Worm (Caenorhabditis elegans) whole organism, L2 larva: Measurements from ENCODE around the gene kbp-1.

ENCODE experiments used
- C34F6.9 ChIP-seq: fragments of 150-350 bp; optimal IDR thresholded peaks from 2 replicates; lab custom pipeline; 2014; ENCODE audit warnings: missing biosample characterization, missing genetic modification characterization
- R02D3.7 ChIP-seq: fragments of 150-350 bp; optimal IDR thresholded peaks from 2 replicates; lab custom pipeline; 2014; ENCODE audit warnings: missing biosample characterization, missing genetic modification characterization
- Y55F3AM.14 ChIP-seq: fragments of 200-800 bp; sonication (Bioruptor generic); optimal IDR thresholded peaks from 2 replicates; lab custom pipeline; 2018; ENCODE audit warnings: mild to moderate bottlenecking, missing genetic modification characterization, missing compliant biosample characterization
- ZK546.5 ChIP-seq: sonication (generic microtip); optimal IDR thresholded peaks from 2 replicates; lab custom pipeline; 2017; ENCODE audit warnings: missing biosample characterization, missing genetic modification characterization
- alr-1 ChIP-seq: fragments of 150-350 bp; optimal IDR thresholded peaks from 2 replicates; lab custom pipeline; 2014; ENCODE audit warnings: missing biosample characterization, missing genetic modification characterization
- blmp-1 ChIP-seq: sonication (generic microtip); optimal IDR thresholded peaks from 2 replicates; lab custom pipeline; 2017; ENCODE audit warnings: missing genetic modification characterization, mild to moderate bottlenecking, missing compliant biosample characterization, antibody characterized with exemption, moderate library complexity; ENCODE audit not compliant: insufficient read depth
- ceh-16 ChIP-seq: fragments of 150-350 bp; optimal IDR thresholded peaks from 2 replicates; lab custom pipeline; 2014; ENCODE audit warnings: missing biosample characterization, missing genetic modification characterization
- ceh-82 ChIP-seq: fragments of 150-350 bp; optimal IDR thresholded peaks from 2 replicates; lab custom pipeline; 2014; ENCODE audit warnings: missing biosample characterization, missing genetic modification characterization
- crh-2 ChIP-seq: sonication (generic microtip); optimal IDR thresholded peaks from 2 replicates; lab custom pipeline; 2017; ENCODE audit warnings: missing biosample characterization, missing genetic modification characterization
- egl-27 ChIP-seq: sonication (generic microtip); optimal IDR thresholded peaks from 3 replicates; lab custom pipeline; 2017; ENCODE audit warnings: missing biosample characterization, missing genetic modification reagents, missing genetic modification characterization
- elt-1 ChIP-seq: fragments of 150-350 bp; optimal IDR thresholded peaks from 2 replicates; lab custom pipeline; 2014; ENCODE audit warnings: missing biosample characterization, missing genetic modification characterization
- fos-1 ChIP-seq: fragments of 150-350 bp; optimal IDR thresholded peaks from 2 replicates; lab custom pipeline; 2014; ENCODE audit warnings: missing biosample characterization, missing genetic modification characterization
- gmeb-1 ChIP-seq: fragments of 150-350 bp; optimal IDR thresholded peaks from 2 replicates; lab custom pipeline; 2014; ENCODE audit warnings: missing biosample characterization, missing genetic modification characterization
- lin-13 ChIP-seq: fragments of 150-350 bp; optimal IDR thresholded peaks from 2 replicates; lab custom pipeline; 2014; ENCODE audit warnings: missing biosample characterization, missing genetic modification reagents, missing genetic modification characterization
- lin-39 ChIP-seq: fragments of 150-350 bp; optimal IDR thresholded peaks from 2 replicates; lab custom pipeline; 2014; ENCODE audit warnings: missing biosample characterization, missing genetic modification reagents, missing genetic modification characterization
- lsy-2 ChIP-seq, 2 experiments: fragments of 150-350 bp in 1 of 2; sonication (generic microtip) in 1 of 2; optimal IDR thresholded peaks; 2 replicates each; lab custom pipeline; 2014 to 2017; ENCODE audit warnings: missing biosample characterization in 2 of 2, missing genetic modification characterization in 2 of 2
- mbf-1 ChIP-seq: sonication (generic microtip); optimal IDR thresholded peaks from 2 replicates; lab custom pipeline; 2017; ENCODE audit warnings: missing biosample characterization, missing genetic modification characterization
- mdl-1 ChIP-seq, 2 experiments: fragments of 150-350 bp in 1 of 2; sonication (generic microtip) in 1 of 2; optimal IDR thresholded peaks; 2 replicates each; lab custom pipeline; 2017; ENCODE audit warnings: missing biosample characterization in 2 of 2, missing genetic modification characterization in 2 of 2
- nhr-10 ChIP-seq: sonication (generic microtip); optimal IDR thresholded peaks from 2 replicates; lab custom pipeline; 2017; ENCODE audit warnings: missing biosample characterization, missing genetic modification characterization
- nhr-11 ChIP-seq: fragments of 150-350 bp; optimal IDR thresholded peaks from 2 replicates; lab custom pipeline; 2014; ENCODE audit warnings: missing biosample characterization, missing genetic modification characterization
- nhr-21 ChIP-seq: fragments of 150-350 bp; optimal IDR thresholded peaks from 2 replicates; lab custom pipeline; 2014; ENCODE audit warnings: missing biosample characterization, missing genetic modification characterization
- nhr-23 ChIP-seq: fragments of 150-350 bp; optimal IDR thresholded peaks from 2 replicates; lab custom pipeline; 2014; ENCODE audit warnings: missing biosample characterization, missing genetic modification reagents, missing genetic modification characterization
- nhr-6 ChIP-seq: fragments of 150-350 bp; optimal IDR thresholded peaks from 2 replicates; lab custom pipeline; 2014; ENCODE audit warnings: missing biosample characterization, missing genetic modification characterization
- nhr-77 ChIP-seq: fragments of 150-350 bp; optimal IDR thresholded peaks from 2 replicates; lab custom pipeline; 2014; ENCODE audit warnings: missing biosample characterization, missing genetic modification characterization
- sem-4 ChIP-seq: fragments of 150-350 bp; optimal IDR thresholded peaks from 2 replicates; lab custom pipeline; 2014; ENCODE audit warnings: missing biosample characterization, missing genetic modification reagents, missing genetic modification characterization
- skn-1 ChIP-seq: sonication (generic microtip); optimal IDR thresholded peaks from 2 replicates; lab custom pipeline; 2017; ENCODE audit warnings: missing biosample characterization, missing genetic modification characterization
- sma-3 ChIP-seq: sonication (generic microtip); optimal IDR thresholded peaks from 2 replicates; lab custom pipeline; 2016; ENCODE audit warnings: missing genetic modification reagents, missing genetic modification characterization, missing compliant biosample characterization
- sma-9 ChIP-seq, 2 experiments: fragments of 150-350 bp in 1 of 2; sonication (generic microtip) in 1 of 2; optimal IDR thresholded peaks; 2 replicates each; lab custom pipeline; 2014 to 2016; ENCODE audit warnings: missing genetic modification characterization in 2 of 2, mild to moderate bottlenecking in 1 of 2, missing biosample characterization in 1 of 2, missing compliant biosample characterization in 1 of 2, missing genetic modification reagents in 1 of 2, moderate library complexity in 1 of 2
- snpc-4 ChIP-seq: fragments of 150-350 bp; optimal IDR thresholded peaks from 2 replicates; lab custom pipeline; 2014; ENCODE audit warnings: missing biosample characterization, missing genetic modification characterization
- unc-55 ChIP-seq: fragments of 150-350 bp; sonication (generic microtip); optimal IDR thresholded peaks from 3 replicates; lab custom pipeline; 2014; ENCODE audit warnings: missing biosample characterization, missing genetic modification reagents, missing genetic modification characterization
- unc-62 ChIP-seq: fragments of 150-350 bp; optimal IDR thresholded peaks from 2 replicates; lab custom pipeline; 2014; ENCODE audit warnings: missing biosample characterization, missing genetic modification reagents, missing genetic modification characterization
- ztf-1 ChIP-seq: fragments of 200-800 bp; sonication (Bioruptor generic); conservative IDR thresholded peaks from 2 replicates; pipeline ENCODE4 v1.3.6; 2022; ENCODE audit warnings: missing genetic modification characterization, missing compliant biosample characterization
- ztf-11 ChIP-seq: sonication (generic microtip); optimal IDR thresholded peaks from 2 replicates; lab custom pipeline; 2017; ENCODE audit warnings: missing biosample characterization, missing genetic modification characterization
- ztf-4 ChIP-seq: fragments of 150-350 bp; optimal IDR thresholded peaks from 2 replicates; lab custom pipeline; 2014; ENCODE audit warnings: missing biosample characterization, missing genetic modification characterization

kbp-1 gene

ce11 chrIII:6887574-6887973, 18.1 kb downstream of the kbp-1 start (continued):
- TF ChIP-seq ceh-82 (tag; lab: Kevin White, UChicago) (no peak), ZK546.5 (tag; lab: Kevin White, UChicago) (no peak), nhr-21 (peak; percentile 2), nhr-23 (tag; lab: Kevin White, UChicago) (no peak), snpc-4 (tag; lab: Kevin White, UChicago) (no peak), fos-1 (tag; lab: Kevin White, UChicago) (peak; percentile 38), ztf-1 (GFP tag; lab: Robert Waterston, UW) (no peak), alr-1 (no peak), ceh-16 (tag; lab: Kevin White, UChicago) (no peak), C34F6.9 (tag; lab: Kevin White, UChicago) (peak; percentile 65), R02D3.7 (no peak), nhr-11 (tag; lab: Kevin White, UChicago) (peak; percentile 19)

ce11 chrIII:6888497-6888896, 19.1 kb downstream of the kbp-1 start:
- TF ChIP-seq sma-3 (GFP tag; lab: Kevin White, UChicago) (peak; percentile 25), crh-2 (tag; lab: Kevin White, UChicago) (peak; percentile 40), blmp-1 (tag; lab: Kevin White, UChicago) (no peak), nhr-77 (tag; lab: Kevin White, UChicago) (no peak), mdl-1 (tag; optimal IDR thresholded peaks at IDR 0.05; lab: Kevin White, UChicago) (no peak), nhr-10 (tag; lab: Kevin White, UChicago) (no peak), lsy-2 (tag; optimal IDR thresholded peaks at IDR 0.05; lab: Kevin White, UChicago) (peak in 1 of 2 experiments; percentile 46), sem-4 (tag; lab: Kevin White, UChicago) (no peak), sma-9 (GFP tag; optimal IDR thresholded peaks at IDR 0.05; lab: Kevin White, UChicago) (peak; percentile 32), sma-9 (tag; optimal IDR thresholded peaks at IDR 0.05; lab: Kevin White, UChicago) (no peak), snpc-4 (tag; lab: Kevin White, UChicago) (no peak), C34F6.9 (tag; lab: Kevin White, UChicago) (peak; percentile 4), lin-13 (peak; percentile 26), nhr-11 (tag; lab: Kevin White, UChicago) (no peak), nhr-23 (tag; lab: Kevin White, UChicago) (no peak), elt-1 (tag; lab: Kevin White, UChicago) (no peak), unc-55 (GFP tag; lab: Kevin White, UChicago) (peak; percentile 21), nhr-21 (peak; percentile 49), ztf-11 (tag; lab: Kevin White, UChicago) (no peak), ceh-16 (tag; lab: Kevin White, UChicago) (no peak), unc-62 (no peak), lin-39 (tag; lab: Kevin White, UChicago) (no peak), Y55F3AM.14 (GFP tag; lab: Kevin White, UChicago) (no peak), ceh-82 (tag; lab: Kevin White, UChicago) (no peak), gmeb-1 (tag; lab: Kevin White, UChicago) (no peak)
- TF ChIP-seq, all 48 proteins: peak for 8

- peak; percentile 30 for TF ChIP-seq unc-55 (GFP tag; lab: Kevin White, UChicago)
- no peak for TF ChIP-seq egl-27 (tag; lab: Kevin White, UChicago)
- TF ChIP-seq gmeb-1 (tag; lab: Kevin White, UChicago): peak; percentile 55
- no peak for TF ChIP-seq elt-1 (tag; lab: Kevin White, UChicago)
- TF ChIP-seq lsy-2 (tag; optimal IDR thresholded peaks at IDR 0.05; lab: Kevin White, UChicago): peak in 1 of 2 experiments; percentile 56
- no peak for TF ChIP-seq nhr-6 (tag; lab: Kevin White, UChicago)
- no peak for TF ChIP-seq lin-13
Measured at ce11 chrIII:6888999-6889824, 19.8 kb downstream of the kbp-1 start, which contains the start of the genes brd-1 and K04C2.2. brd-1 (minus strand) TSS chrIII:6889504. K04C2.2 (plus strand) TSS chrIII:6889774.

- TF ChIP-seq ceh-82 (tag; lab: Kevin White, UChicago): no peak
- no peak for TF ChIP-seq ztf-11 (tag; lab: Kevin White, UChicago)
- TF ChIP-seq ztf-4: no peak
- TF ChIP-seq egl-27 (tag; lab: Kevin White, UChicago): no peak
- TF ChIP-seq nhr-77 (tag; lab: Kevin White, UChicago): no peak
- TF ChIP-seq R02D3.7: no peak
- TF ChIP-seq skn-1 (tag; lab: Kevin White, UChicago): no peak
- no peak for TF ChIP-seq mbf-1 (tag; lab: Kevin White, UChicago)
- no peak for TF ChIP-seq sem-4 (tag; lab: Kevin White, UChicago)
- TF ChIP-seq snpc-4 (tag; lab: Kevin White, UChicago): no peak
- TF ChIP-seq gmeb-1 (tag; lab: Kevin White, UChicago): no peak
Measured at ce11 chrIII:6891560-6891959, 22.1 kb downstream of the kbp-1 start, which contains the start of gene K04C2.5. K04C2.5 (minus strand) TSS chrIII:6891660.
